Worm (Caenorhabditis elegans): Measurements from ENCODE around the gene ZK1098.3.

ZK1098.3 gene

DNA sequence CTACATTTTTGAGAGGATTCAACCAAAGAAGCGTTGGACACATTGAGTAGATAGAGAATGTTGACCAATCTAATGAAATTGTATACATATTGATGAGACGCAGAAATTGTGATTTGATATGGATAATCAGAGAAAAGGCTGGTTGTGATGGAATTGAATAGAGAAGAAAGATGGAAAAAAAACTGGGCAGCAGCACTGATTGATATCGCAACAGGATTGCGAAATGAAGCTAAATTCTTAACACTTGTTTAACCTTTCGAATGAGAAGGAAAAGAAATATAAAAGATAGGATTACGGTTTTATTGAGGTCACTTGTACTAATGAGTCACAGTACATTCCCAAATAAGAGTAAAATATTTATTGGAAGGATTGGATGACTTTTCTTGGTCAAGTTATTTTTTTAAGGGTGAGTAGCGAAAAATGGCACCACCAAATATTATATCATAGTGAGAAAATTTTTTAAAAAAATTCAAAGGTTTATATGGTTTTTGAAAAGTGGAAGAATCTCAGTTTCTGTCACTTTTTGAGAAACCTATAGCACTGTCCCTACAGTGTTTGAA is 36.3 kb downstream of the ZK1098.3 start:
- no peak for TF ChIP-seq unc-62 (GFP tag; optimal IDR thresholded peaks at IDR 0.05)

DNA sequence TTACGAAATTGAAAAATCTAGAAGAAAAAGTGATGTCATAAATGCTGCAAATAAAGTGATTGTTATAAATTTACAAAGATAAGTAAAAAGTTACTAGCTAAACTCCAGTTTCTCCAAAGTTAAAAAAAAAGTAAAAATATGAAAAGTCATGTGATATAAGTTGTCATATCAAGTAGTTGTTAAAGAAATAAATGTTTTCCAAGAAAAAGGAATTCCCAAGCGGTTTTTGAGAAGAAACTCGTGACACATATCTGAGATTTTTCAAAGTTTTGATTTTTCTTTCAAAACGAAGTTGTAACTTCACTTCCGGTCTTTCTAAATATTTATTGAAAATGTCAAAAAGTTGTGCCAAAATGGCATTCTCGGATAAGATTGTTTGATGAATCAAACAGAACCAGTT is 37.4 kb downstream of the ZK1098.3 start:
- TF ChIP-seq unc-62 (GFP tag; optimal IDR thresholded peaks at IDR 0.05) = no peak

DNA sequence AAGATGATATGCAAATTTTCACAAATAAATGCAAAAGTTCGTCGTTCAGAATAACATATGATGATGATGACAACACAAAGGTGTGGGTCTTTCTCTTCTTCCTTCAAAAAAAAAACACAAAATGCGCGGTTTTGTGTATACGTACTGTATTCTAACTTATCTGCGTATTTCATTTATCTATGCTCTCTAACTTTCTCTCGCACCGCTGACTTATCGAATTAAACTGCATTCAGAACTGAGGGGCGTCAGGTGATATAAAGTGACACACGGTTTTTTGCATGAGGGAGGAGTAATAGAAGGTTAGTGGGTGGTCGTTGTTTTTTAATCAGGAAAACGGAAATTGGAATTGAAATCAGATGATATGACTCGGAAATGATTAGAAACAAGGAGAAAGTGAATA is 38.2 kb downstream of the ZK1098.3 start, which contains the start of gene sod-4:
Gene sod-4, minus strand, starts transcription at position 109 of the 400 bp plus-strand sequence.
- no peak for TF ChIP-seq unc-62 (GFP tag; optimal IDR thresholded peaks at IDR 0.05)

DNA sequence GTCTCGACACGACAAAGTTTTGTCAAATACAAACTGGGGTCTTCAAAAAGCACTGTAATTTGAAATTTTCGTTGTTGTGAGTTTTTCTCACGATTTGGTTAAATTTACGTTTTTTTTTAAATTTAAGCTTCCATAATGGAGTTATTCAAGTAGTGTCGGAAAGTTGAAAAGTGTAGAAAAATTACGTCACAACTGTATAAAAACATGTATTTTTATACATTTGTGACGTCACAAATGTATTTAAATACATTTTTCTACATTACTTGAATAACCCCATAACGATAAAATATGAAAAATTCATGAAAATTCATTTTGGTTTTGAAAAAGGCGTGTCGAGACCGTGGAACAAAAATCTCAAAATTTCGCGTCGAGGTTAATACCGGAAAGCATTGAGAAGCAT is 41.1 kb downstream of the ZK1098.3 start:
- no peak for TF ChIP-seq unc-62 (GFP tag; optimal IDR thresholded peaks at IDR 0.05)

DNA sequence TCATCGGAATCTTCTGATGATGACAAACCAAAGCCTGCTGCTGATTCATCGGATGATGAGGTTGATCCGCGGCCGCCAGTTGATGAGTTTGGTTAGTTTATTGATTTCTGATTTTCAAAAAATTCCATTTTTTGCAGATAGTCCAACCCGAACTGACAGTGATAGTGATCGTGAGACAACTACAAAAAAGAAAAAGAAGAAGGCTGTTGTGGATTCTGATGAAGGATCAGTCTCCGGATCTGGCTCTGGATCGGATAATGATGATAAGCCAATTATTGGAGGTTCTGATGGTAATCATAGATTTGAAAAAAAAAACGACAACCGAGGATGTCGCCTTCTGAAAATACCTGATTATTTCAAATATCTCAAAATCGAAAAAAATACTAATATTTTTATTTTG is 42.4 kb downstream of the ZK1098.3 start:
- TF ChIP-seq unc-62 (GFP tag; optimal IDR thresholded peaks at IDR 0.05) = no peak

DNA sequence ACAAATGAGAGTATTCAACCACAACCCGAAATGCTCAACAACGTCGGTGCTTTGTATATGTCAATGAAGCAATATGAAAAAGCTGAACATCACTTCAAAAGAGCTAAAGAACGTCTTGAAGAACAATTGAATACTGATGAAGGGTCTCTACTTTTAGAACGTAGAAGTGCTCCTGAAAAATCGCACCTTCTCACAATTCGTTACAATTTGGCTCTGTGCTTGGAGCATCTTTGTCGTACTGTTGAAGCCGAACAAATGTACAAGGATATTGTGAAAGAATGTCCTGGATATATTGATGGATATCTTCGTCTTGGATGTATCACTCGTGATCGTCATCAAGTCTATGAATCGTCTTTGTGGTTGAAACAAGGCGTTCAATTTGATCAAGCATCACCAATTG is 44.3 kb downstream of the ZK1098.3 start:
- no peak for TF ChIP-seq unc-62 (GFP tag; optimal IDR thresholded peaks at IDR 0.05)

DNA sequence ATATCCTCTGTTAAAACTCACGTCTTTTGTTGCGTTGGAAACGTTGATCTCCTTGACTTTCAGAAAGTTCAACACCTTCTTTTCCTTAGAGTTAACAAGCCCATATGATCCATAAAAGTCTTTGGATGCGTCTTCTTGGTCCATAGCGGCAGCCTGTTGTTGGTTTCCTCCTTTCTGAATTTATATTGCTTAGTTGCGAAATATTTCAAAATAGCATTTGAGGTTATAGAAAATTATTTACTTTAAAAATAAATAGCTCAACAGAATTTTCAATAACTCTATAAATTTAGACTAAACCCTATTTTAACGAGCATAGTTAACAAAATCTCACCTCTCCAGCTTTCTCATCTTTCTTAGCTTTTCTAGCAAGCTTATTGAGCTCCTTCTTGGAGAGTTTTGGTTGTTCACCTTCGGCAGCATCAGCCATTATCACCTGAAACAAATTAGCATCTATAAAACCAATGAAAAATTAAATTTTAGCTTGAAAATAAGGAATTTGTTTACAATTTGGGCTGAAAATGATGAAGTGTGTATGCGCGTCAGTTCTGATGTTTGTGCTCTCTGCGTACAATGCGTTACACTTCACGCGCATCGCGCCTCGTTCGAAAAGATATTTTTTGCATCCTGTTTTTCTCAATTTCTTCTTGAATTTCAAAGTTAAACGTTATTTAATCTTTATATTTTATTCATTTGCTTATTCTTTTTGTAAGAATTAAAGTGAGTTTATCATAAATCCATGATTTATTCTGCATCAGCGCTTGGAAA is 47.5 kb downstream of the ZK1098.3 start, which contains the start of the genes dars-1 and ctr-9:
Gene dars-1, minus strand, starts transcription at position 433 of the 765 bp plus-strand sequence.
Gene ctr-9, plus strand, starts transcription at position 614 of the 765 bp plus-strand sequence.
- TF ChIP-seq unc-62 (GFP tag; optimal IDR thresholded peaks at IDR 0.05) = no peak

DNA sequence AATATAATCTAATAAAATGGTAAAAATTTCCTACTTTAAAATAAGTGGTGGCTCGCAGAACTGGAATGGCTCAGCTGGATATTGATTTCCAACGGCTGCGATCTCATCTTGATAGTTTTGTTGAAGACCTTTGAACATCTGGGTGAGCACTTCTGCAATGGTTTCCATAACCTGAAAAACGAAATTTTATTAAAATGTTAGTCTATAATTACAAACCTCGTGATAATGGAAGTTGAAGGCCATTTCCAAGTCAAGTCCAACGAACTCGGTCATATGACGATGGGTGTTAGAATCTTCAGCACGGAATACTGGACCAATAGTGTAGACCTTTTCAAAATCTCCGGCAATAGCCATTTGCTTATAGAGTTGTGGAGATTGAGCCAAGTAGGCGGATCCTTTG is 48.7 kb downstream of the ZK1098.3 start:
- TF ChIP-seq unc-62 (GFP tag; optimal IDR thresholded peaks at IDR 0.05) = no peak

DNA sequence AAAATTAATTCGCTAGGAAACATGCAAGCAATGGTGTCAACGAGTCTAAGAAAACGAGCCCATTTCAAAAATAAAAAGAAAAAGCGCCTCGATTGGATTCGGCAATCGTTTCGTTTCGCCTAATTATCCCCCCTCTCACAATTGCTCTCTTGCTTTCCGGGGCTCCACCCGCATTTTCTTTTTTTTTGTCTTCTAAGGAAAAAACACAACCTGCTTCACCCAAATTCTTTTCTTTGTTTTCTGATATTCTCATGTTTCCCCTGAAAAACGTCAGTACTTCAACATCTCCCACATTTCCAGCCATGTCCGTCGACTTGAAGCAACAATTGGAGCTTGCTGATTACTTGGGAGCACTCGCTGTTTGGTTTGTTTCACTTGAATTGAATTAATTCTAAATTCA is 50.1 kb downstream of the ZK1098.3 start, which contains the start of gene nlp-36:
Gene nlp-36, plus strand, starts transcription at position 301 of the 400 bp plus-strand sequence.
- no peak for TF ChIP-seq unc-62 (GFP tag; optimal IDR thresholded peaks at IDR 0.05)

DNA sequence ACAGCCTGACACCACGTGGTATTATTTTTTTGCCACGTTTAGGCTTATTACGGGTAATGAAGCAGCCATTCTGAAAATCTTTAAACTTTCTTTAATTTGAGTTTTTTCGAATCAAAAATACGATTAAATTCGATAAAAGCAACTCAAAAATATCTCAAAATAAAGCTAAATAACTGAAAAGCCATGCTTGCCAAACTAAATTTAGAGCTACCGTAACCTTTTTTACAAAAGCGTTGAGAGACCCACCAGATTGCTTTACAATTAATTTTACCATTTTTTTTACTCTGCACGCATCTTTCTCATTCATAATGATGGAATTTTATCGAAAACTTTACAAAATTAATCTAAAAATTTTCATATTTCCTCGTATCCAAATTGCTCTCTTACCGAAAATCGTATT is 50.5 kb downstream of the ZK1098.3 start:
- no peak for TF ChIP-seq unc-62 (GFP tag; optimal IDR thresholded peaks at IDR 0.05)

DNA sequence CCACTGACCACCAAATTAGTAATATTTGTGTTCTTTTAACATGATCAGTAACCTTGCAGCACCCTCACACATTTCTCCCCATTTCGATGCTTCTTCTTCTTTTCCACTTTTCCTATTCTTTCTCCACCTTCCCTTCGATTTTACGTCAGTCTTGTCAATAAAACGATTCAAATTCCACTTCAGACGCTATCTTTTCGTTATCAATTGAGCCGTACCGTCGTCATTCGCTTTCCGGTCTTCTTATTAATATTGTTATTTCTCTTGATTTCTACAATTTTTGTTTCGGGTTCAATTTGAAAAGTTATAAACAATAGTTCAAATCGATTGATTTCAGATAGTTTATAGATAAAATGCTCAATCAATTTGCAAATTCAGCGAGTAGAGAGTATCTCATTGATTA is 51.1 kb downstream of the ZK1098.3 start:
- no peak for TF ChIP-seq unc-62 (GFP tag; optimal IDR thresholded peaks at IDR 0.05)

DNA sequence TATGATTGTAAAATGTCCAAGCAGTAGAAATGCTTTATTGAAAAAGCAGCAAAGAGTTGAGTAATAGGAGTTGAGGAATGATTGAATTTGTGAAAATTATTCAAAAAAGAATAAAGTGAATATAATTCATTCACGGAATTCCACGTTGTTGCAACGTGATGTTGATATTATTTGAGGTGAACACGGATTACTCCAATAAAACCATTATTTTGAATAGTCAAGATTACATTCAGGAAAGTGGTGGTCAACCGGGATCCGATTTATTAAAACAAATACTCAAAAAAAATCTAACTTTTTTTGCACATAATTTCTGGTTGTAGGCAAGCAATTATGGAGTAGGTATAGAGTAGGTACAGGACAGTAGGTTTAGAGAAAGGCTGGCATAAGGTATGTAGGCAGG is 53.1 kb downstream of the ZK1098.3 start, which contains the start of gene bre-3:
Gene bre-3, minus strand, starts transcription at position 101 of the 400 bp plus-strand sequence.
- TF ChIP-seq unc-62 (GFP tag; optimal IDR thresholded peaks at IDR 0.05) = no peak

DNA sequence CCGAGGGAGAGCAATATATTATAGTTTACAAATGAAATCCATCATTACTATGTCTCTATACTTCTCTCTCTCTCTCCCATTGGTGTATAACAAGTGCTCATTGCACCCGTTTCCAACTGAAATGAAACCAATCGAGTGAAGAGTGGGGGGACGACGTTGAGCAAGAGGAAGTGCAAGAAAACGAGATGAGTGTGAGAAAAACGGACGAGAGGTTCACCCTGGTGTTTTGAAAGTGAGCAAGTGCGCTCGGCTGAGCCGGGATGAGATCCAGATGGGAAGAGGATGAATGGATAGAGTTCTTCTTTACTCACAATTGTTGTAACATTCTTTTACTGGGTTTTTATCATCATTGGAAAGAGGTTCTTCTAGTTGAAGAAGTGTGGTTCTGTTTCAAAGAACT is 54.8 kb downstream of the ZK1098.3 start:
- no peak for TF ChIP-seq unc-62 (GFP tag; optimal IDR thresholded peaks at IDR 0.05)

DNA sequence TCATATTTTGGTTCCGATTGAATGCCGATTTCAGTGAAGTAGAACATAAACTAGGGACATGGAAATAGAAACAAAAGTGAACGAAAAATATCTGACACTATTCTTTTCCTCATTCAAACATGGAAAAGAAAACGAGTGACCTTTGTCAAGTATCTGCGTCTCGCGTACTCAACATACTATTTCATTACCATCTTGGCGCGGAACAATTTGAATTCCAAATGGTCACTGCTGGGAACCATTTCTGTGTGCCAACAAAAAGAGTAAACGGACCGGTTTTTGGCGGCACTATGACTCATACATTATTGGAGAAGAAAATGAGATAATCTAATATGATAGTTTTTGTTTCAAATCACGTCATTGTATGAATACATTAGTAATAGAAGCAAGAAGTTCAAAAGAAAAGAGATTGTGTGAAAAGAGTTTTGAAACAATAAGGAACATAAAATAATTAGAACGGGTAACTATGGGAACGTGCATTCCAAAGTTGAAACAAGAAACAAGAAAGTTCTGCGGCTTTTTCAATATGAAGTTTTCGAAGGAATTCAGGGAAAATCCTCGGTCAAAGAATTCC is 56.0 kb downstream of the ZK1098.3 start:
- TF ChIP-seq unc-62 (GFP tag; optimal IDR thresholded peaks at IDR 0.05) = no peak
